Fruit fly (Drosophila melanogaster) whole organism, embryonic: ENCODE results near the gene CG4733.

Experiments
- Adf1 ChIP-seq: fragments of 200-800 bp; sonication (Bioruptor generic); IDR thresholded peaks from 2 replicates; pipeline ENCODE4 v1.3.6; 2022; ENCODE audit warnings: missing biosample characterization, missing genetic modification characterization
- Antp ChIP-seq: fragments of 200-800 bp; sonication (Bioruptor generic); optimal IDR thresholded peaks from 3 replicates; lab custom pipeline; 2016; ENCODE audit warnings: missing biosample characterization, missing genetic modification characterization
- B-H1 ChIP-seq: fragments of 200-800 bp; sonication (Bioruptor generic); IDR thresholded peaks from 3 replicates; pipeline ENCODE4 v1.3.6; 2022; ENCODE audit warnings: missing biosample characterization, missing genetic modification characterization
- CG10462 ChIP-seq: fragments of 200-800 bp; sonication (Bioruptor generic); optimal IDR thresholded peaks from 2 replicates; lab custom pipeline; 2016; ENCODE audit warnings: missing biosample characterization, missing genetic modification characterization
- CG10654 ChIP-seq: fragments of 200-800 bp; sonication (Bioruptor generic); optimal IDR thresholded peaks from 2 replicates; lab custom pipeline; 2016; ENCODE audit warnings: missing biosample characterization, missing genetic modification characterization
- CG10979 ChIP-seq: fragments of 200-800 bp; sonication (Bioruptor generic); optimal IDR thresholded peaks from 2 replicates; lab custom pipeline; 2018; ENCODE audit warnings: missing biosample characterization, mild to moderate bottlenecking, missing genetic modification characterization, moderate library complexity
- CG12219 ChIP-seq: fragments of 200-800 bp; sonication (Bioruptor generic); optimal IDR thresholded peaks from 3 replicates; lab custom pipeline; 2018; ENCODE audit warnings: missing biosample characterization, mild to moderate bottlenecking, missing genetic modification characterization
- CG12391 ChIP-seq: fragments of 200-800 bp; sonication (Bioruptor generic); optimal IDR thresholded peaks from 3 replicates; lab custom pipeline; 2018; ENCODE audit warnings: missing biosample characterization, mild to moderate bottlenecking, missing genetic modification characterization, moderate library complexity
- CG12942 ChIP-seq: fragments of 200-800 bp; sonication (Bioruptor generic); optimal IDR thresholded peaks from 3 replicates; lab custom pipeline; 2016; ENCODE audit warnings: missing biosample characterization, missing genetic modification characterization
- CG13296 ChIP-seq: fragments of 200-800 bp; sonication (Bioruptor generic); optimal IDR thresholded peaks from 3 replicates; lab custom pipeline; 2018; ENCODE audit warnings: missing biosample characterization, mild to moderate bottlenecking, missing genetic modification characterization
- CG16863 ChIP-seq: fragments of 200-800 bp; sonication (Bioruptor generic); optimal IDR thresholded peaks from 3 replicates; lab custom pipeline; 2016; ENCODE audit warnings: missing biosample characterization, missing genetic modification characterization
- CG2712 ChIP-seq: fragments of 200-800 bp; optimal IDR thresholded peaks from 3 replicates; lab custom pipeline; 2019; ENCODE audit warnings: missing biosample characterization, mild to moderate bottlenecking, missing genetic modification characterization, moderate library complexity
- CG32532 ChIP-seq: fragments of 200-800 bp; sonication (Bioruptor generic); IDR thresholded peaks from 2 replicates; pipeline ENCODE4 v1.3.6; 2022; ENCODE audit warnings: missing biosample characterization, missing genetic modification characterization
- CG4424 ChIP-seq: fragments of 200-800 bp; sonication (Bioruptor generic); optimal IDR thresholded peaks from 3 replicates; lab custom pipeline; 2016; ENCODE audit warnings: missing biosample characterization, missing genetic modification characterization
- CG4707 ChIP-seq: fragments of 200-800 bp; sonication (Bioruptor generic); optimal IDR thresholded peaks from 2 replicates; lab custom pipeline; 2018; ENCODE audit warnings: missing biosample characterization, mild to moderate bottlenecking, missing genetic modification characterization, moderate library complexity
- CG5180 ChIP-seq: fragments of 200-800 bp; sonication (Bioruptor generic); optimal IDR thresholded peaks from 3 replicates; lab custom pipeline; 2017; ENCODE audit warnings: missing biosample characterization, missing genetic modification characterization, mild to moderate bottlenecking, moderate library complexity, missing genetic modification reagents
- CG7987 ChIP-seq: fragments of 200-800 bp; sonication (Bioruptor generic); optimal IDR thresholded peaks from 2 replicates; lab custom pipeline; 2018; ENCODE audit warnings: missing biosample characterization, mild to moderate bottlenecking, missing genetic modification characterization, moderate library complexity
- CG8478 ChIP-seq: fragments of >200 bp; optimal IDR thresholded peaks from 2 replicates; lab custom pipeline; 2018
- E2f1 ChIP-seq: fragments of 200-800 bp; sonication (Bioruptor generic); IDR thresholded peaks from 2 replicates; pipeline ENCODE4 v1.3.6; 2022; ENCODE audit warnings: missing biosample characterization, missing genetic modification characterization
- Elba2 ChIP-seq: fragments of 200-800 bp; sonication (Bioruptor generic); optimal IDR thresholded peaks from 3 replicates; lab custom pipeline; 2016; ENCODE audit warnings: missing biosample characterization, missing genetic modification characterization
- H15 ChIP-seq: fragments of 200-800 bp; sonication (Bioruptor generic); IDR thresholded peaks from 3 replicates; pipeline ENCODE4 v1.3.6; 2022; ENCODE audit warnings: missing biosample characterization, missing genetic modification characterization
- HLH4C ChIP-seq: fragments of 200-800 bp; sonication (Bioruptor generic); IDR thresholded peaks from 3 replicates; pipeline ENCODE4 v1.3.6; 2022; ENCODE audit warnings: missing biosample characterization, missing genetic modification characterization; ENCODE audit not compliant: partially characterized antibody
- HmgD ChIP-seq: fragments of 200-800 bp; sonication (Bioruptor generic); optimal IDR thresholded peaks from 3 replicates; lab custom pipeline; 2016; ENCODE audit warnings: missing biosample characterization, missing genetic modification characterization
- Kr ChIP-seq: fragments of 200-800 bp; sonication (Bioruptor generic); optimal IDR thresholded peaks from 2 replicates; lab custom pipeline; 2017; ENCODE audit warnings: missing biosample characterization, mild to moderate bottlenecking, missing genetic modification characterization
- MBD-R2 ChIP-seq: fragments of 200-800 bp; sonication (Bioruptor generic); IDR thresholded peaks from 2 replicates; pipeline ENCODE4 v1.3.6; 2022; ENCODE audit warnings: missing biosample characterization, missing genetic modification characterization
- NC2β ChIP-seq: fragments of 200-800 bp; sonication (Bioruptor generic); optimal IDR thresholded peaks from 2 replicates; lab custom pipeline; 2016; ENCODE audit warnings: missing biosample characterization, missing genetic modification characterization
- NFAT ChIP-seq: fragments of 200-800 bp; sonication (Bioruptor generic); IDR thresholded peaks from 2 replicates; pipeline ENCODE4 v1.3.6; 2022; ENCODE audit warnings: missing biosample characterization, missing genetic modification characterization
- Spps ChIP-seq: fragments of 200-800 bp; sonication (Bioruptor generic); optimal IDR thresholded peaks from 2 replicates; lab custom pipeline; 2018; ENCODE audit warnings: missing biosample characterization, mild to moderate bottlenecking, missing genetic modification characterization
- Sry-β ChIP-seq: fragments of 200-800 bp; sonication (Bioruptor generic); optimal IDR thresholded peaks from 2 replicates; lab custom pipeline; 2018; ENCODE audit warnings: missing biosample characterization, mild to moderate bottlenecking, missing genetic modification characterization, moderate library complexity
- ap ChIP-seq: fragments of 200-800 bp; sonication (Bioruptor generic); IDR thresholded peaks from 2 replicates; pipeline ENCODE4 v1.3.6; 2022; ENCODE audit warnings: missing biosample characterization, missing genetic modification characterization
- bowl ChIP-seq: fragments of 200-800 bp; sonication (Bioruptor generic); IDR thresholded peaks from 2 replicates; pipeline ENCODE4 v1.3.6; 2022; ENCODE audit warnings: missing biosample characterization, missing genetic modification characterization
- br ChIP-seq: fragments of >200 bp; optimal IDR thresholded peaks from 2 replicates; lab custom pipeline; 2017
- btn ChIP-seq: fragments of 200-800 bp; sonication (Bioruptor generic); optimal IDR thresholded peaks from 2 replicates; lab custom pipeline; 2016; ENCODE audit warnings: missing biosample characterization, missing genetic modification characterization
- cg ChIP-seq: fragments of 200-800 bp; sonication (Bioruptor generic); optimal IDR thresholded peaks from 3 replicates; lab custom pipeline; 2019; ENCODE audit warnings: missing biosample characterization, mild to moderate bottlenecking, missing genetic modification characterization, moderate library complexity
- crc ChIP-seq: fragments of 200-800 bp; sonication (Bioruptor generic); optimal IDR thresholded peaks from 2 replicates; lab custom pipeline; 2016; ENCODE audit warnings: missing biosample characterization, missing genetic modification characterization
- danr ChIP-seq: fragments of 200-800 bp; sonication (Bioruptor generic); IDR thresholded peaks from 2 replicates; pipeline ENCODE4 v1.3.6; 2022; ENCODE audit warnings: missing biosample characterization, missing genetic modification characterization
- gcm2 ChIP-seq: fragments of 200-800 bp; sonication (Bioruptor generic); optimal IDR thresholded peaks from 2 replicates; lab custom pipeline; 2016; ENCODE audit warnings: missing biosample characterization, missing genetic modification characterization
- gro ChIP-seq: fragments of 200-800 bp; sonication (Bioruptor generic); optimal IDR thresholded peaks from 2 replicates; lab custom pipeline; 2016; ENCODE audit warnings: missing biosample characterization, missing genetic modification characterization
- lmd ChIP-seq: fragments of 200-800 bp; sonication (Bioruptor generic); IDR thresholded peaks from 2 replicates; pipeline ENCODE4 v1.3.6; 2022; ENCODE audit warnings: missing biosample characterization, missing genetic modification characterization
- odd ChIP-seq: fragments of 200-800 bp; sonication (Bioruptor generic); optimal IDR thresholded peaks from 2 replicates; lab custom pipeline; 2017; ENCODE audit warnings: missing biosample characterization, mild to moderate bottlenecking, missing genetic modification characterization
- pan ChIP-seq, 4 experiments: fragments of >200 bp in 3 of 4; fragments of 200-800 bp in 1 of 4; sonication (Bioruptor generic) in 1 of 4; optimal IDR thresholded peaks in 3 of 4; IDR thresholded peaks in 1 of 4; 2 replicates each; pipeline versions ENCODE4 v1.3.6 to Lab custom; 2017 to 2022; ENCODE audit warnings: missing biosample characterization in 2 of 4, missing genetic modification characterization in 2 of 4, mixed read lengths in 1 of 4
- phol ChIP-seq: fragments of 200-800 bp; sonication (Bioruptor generic); optimal IDR thresholded peaks from 3 replicates; lab custom pipeline; 2018; ENCODE audit warnings: missing biosample characterization, mild to moderate bottlenecking, missing genetic modification characterization, moderate library complexity
- sc ChIP-seq, 3 experiments: fragments of >200 bp in 2 of 3; fragments of 200-800 bp in 1 of 3; sonication (Bioruptor generic) in 1 of 3; optimal IDR thresholded peaks; 2 replicates in 2 of 3; 3 replicates in 1 of 3; lab custom pipeline; 2017; ENCODE audit warnings: mild to moderate bottlenecking in 1 of 3, missing biosample characterization in 1 of 3, missing genetic modification characterization in 1 of 3, missing genetic modification reagents in 1 of 3
- seq ChIP-seq: fragments of 200-800 bp; sonication (Bioruptor generic); IDR thresholded peaks from 2 replicates; pipeline ENCODE4 v1.3.6; 2022; ENCODE audit warnings: missing biosample characterization, missing genetic modification characterization
- shn ChIP-seq: fragments of 200-800 bp; sonication (Bioruptor generic); optimal IDR thresholded peaks from 3 replicates; lab custom pipeline; 2016; ENCODE audit warnings: missing biosample characterization, missing genetic modification characterization
- sim ChIP-seq: fragments of 200-800 bp; sonication (Bioruptor generic); IDR thresholded peaks from 2 replicates; pipeline ENCODE4 v1.3.6; 2022; ENCODE audit warnings: missing biosample characterization, missing genetic modification characterization
- slou ChIP-seq: fragments of 200-800 bp; sonication (Bioruptor generic); optimal IDR thresholded peaks from 3 replicates; lab custom pipeline; 2016; ENCODE audit warnings: missing biosample characterization, missing genetic modification characterization
- sob ChIP-seq: fragments of 200-800 bp; sonication (Bioruptor generic); IDR thresholded peaks from 2 replicates; pipeline ENCODE4 v1.3.6; 2022; ENCODE audit warnings: missing biosample characterization, missing genetic modification characterization
- tio ChIP-seq: fragments of 200-800 bp; sonication (Bioruptor generic); optimal IDR thresholded peaks from 2 replicates; lab custom pipeline; 2017; ENCODE audit warnings: missing biosample characterization, missing genetic modification characterization, inconsistent platforms
- twi ChIP-seq: fragments of 200-800 bp; optimal IDR thresholded peaks from 2 replicates; lab custom pipeline; 2019; ENCODE audit warnings: missing biosample characterization, mild to moderate bottlenecking, missing genetic modification characterization, moderate library complexity
- unpg ChIP-seq: fragments of 200-800 bp; sonication (Bioruptor generic); optimal IDR thresholded peaks from 3 replicates; lab custom pipeline; 2018; ENCODE audit warnings: missing biosample characterization, mild to moderate bottlenecking, missing genetic modification characterization, moderate library complexity

The CG4733 gene

DNA sequence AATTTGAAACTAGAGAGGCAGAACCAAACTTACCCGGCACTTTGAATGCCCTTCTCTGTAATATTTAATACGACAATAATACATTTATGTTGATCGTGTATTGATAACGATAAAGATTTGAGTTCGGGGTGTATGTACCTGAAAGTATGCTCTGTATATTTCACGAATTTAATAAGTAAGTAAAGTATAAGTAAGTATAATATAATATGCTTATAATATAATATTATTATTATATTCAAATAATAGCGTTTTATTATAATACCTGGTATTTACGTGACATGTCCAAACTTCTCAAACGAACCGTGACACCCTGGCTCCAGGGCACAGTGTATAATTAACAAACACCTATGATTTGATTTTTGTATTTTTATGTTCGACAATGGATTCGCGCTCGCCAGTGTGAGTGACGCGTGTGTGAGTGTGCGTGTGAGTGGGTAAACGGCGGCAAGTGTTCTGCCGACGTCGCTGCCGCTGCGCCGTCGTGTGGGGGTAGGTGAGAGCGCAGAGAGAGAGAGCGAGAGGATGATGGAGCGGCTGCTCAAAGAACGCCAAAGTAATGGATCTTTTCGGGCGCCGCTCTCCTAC, 794 bp upstream of the CG4733 start (continued):
- TF ChIP-seq odd (GFP tag; lab: Kevin White, UChicago): peak; percentile 48
- TF ChIP-seq H15 (GFP tag; lab: Robert Waterston, UW): no peak
- TF ChIP-seq cg (GFP tag; lab: Kevin White, UChicago): peak; percentile 81
- no peak for TF ChIP-seq br (lab: Kevin White, UChicago)
- peak; percentile 64 for TF ChIP-seq CG5180 (GFP tag; lab: Kevin White, UChicago)
- no peak for TF ChIP-seq E2f1 (GFP tag; lab: Robert Waterston, UW)
- peak; percentile 73; the same call in 1 of the 2 replicates for TF ChIP-seq lmd
- peak; percentile 73 for TF ChIP-seq CG12391 (tag; lab: Kevin White, UChicago)
- no peak for TF ChIP-seq gcm2 (GFP tag; lab: Kevin White, UChicago)
- no peak for TF ChIP-seq danr (GFP tag; lab: Robert Waterston, UW)
- TF ChIP-seq sc (optimal IDR thresholded peaks at IDR 0.05; lab: Kevin White, UChicago): no peak
- no peak for TF ChIP-seq sc (GFP tag; optimal IDR thresholded peaks at IDR 0.05; lab: Kevin White, UChicago)
- peak; percentile 76 for TF ChIP-seq CG32532
- peak; percentile 13; the same call in 1 of the 2 replicates for TF ChIP-seq seq
- peak; percentile 48 for TF ChIP-seq tio (GFP tag; lab: Kevin White, UChicago)
- TF ChIP-seq sob (GFP tag; lab: Robert Waterston, UW): peak; percentile 58; the same call in 1 of the 2 replicates
- TF ChIP-seq CG10654 (GFP tag; lab: Kevin White, UChicago): peak; percentile 70
- TF ChIP-seq Antp (GFP tag; lab: Kevin White, UChicago): no peak
- TF ChIP-seq B-H1 (GFP tag; lab: Robert Waterston, UW): no peak
- TF ChIP-seq HmgD (GFP tag; lab: Kevin White, UChicago): no peak
- no peak for TF ChIP-seq ap (GFP tag; lab: Robert Waterston, UW)
- peak; percentile 54 for TF ChIP-seq CG4424 (GFP tag; lab: Kevin White, UChicago)
- TF ChIP-seq Spps (tag; lab: Kevin White, UChicago): peak; percentile 27
- no peak for TF ChIP-seq NC2β
- no peak for TF ChIP-seq HLH4C (GFP tag; lab: Robert Waterston, UW)
- no peak for TF ChIP-seq NFAT (GFP tag; lab: Robert Waterston, UW)
- TF ChIP-seq CG16863 (GFP tag; lab: Kevin White, UChicago): no peak
- TF ChIP-seq phol (tag; lab: Kevin White, UChicago): peak; percentile 78
- no peak for TF ChIP-seq CG4707
- peak; percentile 75 for TF ChIP-seq CG10979 (tag; lab: Kevin White, UChicago)
- TF ChIP-seq MBD-R2 (GFP tag; lab: Robert Waterston, UW): peak; percentile 36; the same call in 1 of the 2 replicates
- TF ChIP-seq CG13296 (GFP tag; lab: Kevin White, UChicago): peak; percentile 86
- no peak for TF ChIP-seq Kr
- TF ChIP-seq btn: no peak
- TF ChIP-seq sim: 0 out of 2 replicates have a peak, but pooled peaks have one; percentile 6
- TF ChIP-seq Elba2 (GFP tag; lab: Kevin White, UChicago): no peak
- TF ChIP-seq twi (tag; lab: Kevin White, UChicago): peak; percentile 30
- TF ChIP-seq CG8478 (lab: Kevin White, UChicago): no peak
- no peak for TF ChIP-seq slou (GFP tag; lab: Kevin White, UChicago)
- TF ChIP-seq pan (optimal IDR thresholded peaks at IDR 0.05; lab: Kevin White, UChicago): no peak
- TF ChIP-seq pan (GFP tag; optimal IDR thresholded peaks at IDR 0.05 in 1 of 2, IDR thresholded peaks at IDR 0.05 in 1 of 2): no peak
- TF ChIP-seq gro (GFP tag; lab: Kevin White, UChicago): peak; percentile 16
- TF ChIP-seq unpg (GFP tag; lab: Kevin White, UChicago): peak; percentile 74
- no peak for TF ChIP-seq crc
- TF ChIP-seq CG10462 (GFP tag; lab: Kevin White, UChicago): no peak
- peak; percentile 95 for TF ChIP-seq Adf1 (GFP tag; lab: Robert Waterston, UW)
- peak; percentile 46 for TF ChIP-seq CG12219 (GFP tag; lab: Kevin White, UChicago)
- TF ChIP-seq shn: no peak
- no peak; the same call in 1 of the 2 replicates for TF ChIP-seq bowl
- peak; percentile 39 for TF ChIP-seq CG12942 (GFP tag; lab: Kevin White, UChicago)
- no peak for TF ChIP-seq Sry-β (GFP tag; lab: Kevin White, UChicago)
- TF ChIP-seq CG2712: peak; percentile 75
- peak; percentile 62 for TF ChIP-seq CG7987
